Fruit fly (Drosophila melanogaster) whole organism, larva: ENCODE data around the gene CG16717.
A peak's percentile ranks its signal among the peaks of the same experiment; 100 is the strongest.

ENCODE experiments used
- noc ChIP-seq: fragments of 200-800 bp; sonication (Bioruptor generic); optimal IDR thresholded peaks from 3 replicates; lab custom pipeline; 2019; ENCODE audit warnings: missing biosample characterization, mild to moderate bottlenecking, missing genetic modification characterization, moderate library complexity

CG16717 gene

DNA sequence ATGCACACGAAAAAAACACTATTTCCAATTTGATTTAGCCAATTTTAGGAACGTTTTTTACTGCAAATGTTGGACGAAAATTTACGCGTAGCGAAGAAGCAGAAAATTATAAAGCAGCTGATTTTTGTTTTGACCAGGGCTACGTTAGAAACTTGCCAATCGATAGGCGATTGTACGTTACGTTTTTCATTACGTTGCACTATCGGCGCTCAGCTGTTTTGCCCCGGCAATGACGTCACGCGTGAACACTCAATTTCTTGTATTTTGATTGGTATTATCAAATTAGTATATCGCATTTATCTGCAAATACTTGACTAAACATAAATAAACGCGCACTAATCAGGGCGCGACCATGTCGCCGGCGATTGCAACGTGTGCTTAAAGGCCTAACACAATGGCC, at the start of gene CG16717, which contains the start of gene fry:
Gene CG16717 (plus strand): TSS at position 208 of the 400 bp plus-strand sequence.
Gene fry (minus strand): TSS at position 110 of the 400 bp plus-strand sequence.
- no peak for TF ChIP-seq noc

DNA sequence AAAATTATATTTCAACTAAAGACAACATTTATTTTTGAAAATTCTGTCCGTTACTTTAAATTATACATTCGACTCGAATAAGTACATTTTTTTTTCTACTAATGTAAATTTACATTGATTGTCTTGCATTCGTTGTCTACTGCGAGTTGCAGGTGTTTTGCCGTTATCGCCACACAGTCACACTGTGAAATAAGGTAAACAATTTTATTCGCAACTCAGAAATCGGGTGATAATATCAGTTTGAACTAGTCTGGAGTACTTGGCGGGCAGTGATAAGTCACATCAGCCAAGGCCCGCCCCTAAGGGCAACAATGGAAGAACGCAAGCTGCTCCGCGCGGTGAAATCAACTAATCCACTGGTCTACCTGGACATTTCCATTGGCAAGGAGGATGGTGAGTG, 49.1 kb upstream of the CG16717 start:
- no peak for TF ChIP-seq noc

DNA sequence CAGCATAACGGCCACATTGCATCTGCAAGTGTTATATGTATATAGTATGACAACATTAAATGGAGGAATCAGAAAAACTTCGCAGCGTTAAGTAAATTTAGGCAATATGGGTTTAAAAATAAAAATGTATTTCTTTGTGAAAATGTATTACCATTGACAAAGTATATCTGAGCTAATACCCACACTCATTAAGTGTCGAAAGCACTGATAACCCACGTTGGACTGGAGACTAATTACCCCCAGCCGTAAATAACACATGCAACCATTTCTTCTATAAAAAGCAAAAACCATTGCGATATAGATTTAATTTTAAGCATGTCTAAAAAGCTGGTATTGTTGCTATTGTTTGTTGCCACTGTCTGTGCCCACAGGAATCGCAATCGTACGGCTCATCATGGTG, 41.2 kb upstream of the CG16717 start, which contains the start of gene CG8329:
Gene CG8329 (plus strand): TSS at position 301 of the 400 bp plus-strand sequence.
- no peak for TF ChIP-seq noc

DNA sequence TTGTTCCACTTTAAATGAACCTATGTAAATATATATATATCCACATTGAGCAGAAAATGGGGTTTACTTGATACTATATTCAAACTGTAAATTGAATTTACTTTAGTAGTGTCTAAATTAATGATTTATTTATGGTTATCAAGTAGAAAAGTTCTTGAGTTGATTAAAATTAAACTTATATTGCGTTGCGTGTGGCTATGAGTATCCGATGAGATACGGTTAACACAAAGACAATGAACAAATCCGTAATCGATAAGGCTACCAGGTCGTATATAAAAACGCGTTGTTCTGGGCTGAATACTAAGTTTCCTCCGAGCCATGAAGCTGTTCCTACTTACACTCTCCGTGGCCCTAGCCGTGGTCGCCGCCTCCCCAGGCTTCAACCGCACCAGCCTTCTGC, 40.0 kb upstream of the CG16717 start, which contains the start of gene CG18179:
Gene CG18179 (plus strand): TSS at position 301 of the 400 bp plus-strand sequence.
- TF ChIP-seq noc = no peak

DNA sequence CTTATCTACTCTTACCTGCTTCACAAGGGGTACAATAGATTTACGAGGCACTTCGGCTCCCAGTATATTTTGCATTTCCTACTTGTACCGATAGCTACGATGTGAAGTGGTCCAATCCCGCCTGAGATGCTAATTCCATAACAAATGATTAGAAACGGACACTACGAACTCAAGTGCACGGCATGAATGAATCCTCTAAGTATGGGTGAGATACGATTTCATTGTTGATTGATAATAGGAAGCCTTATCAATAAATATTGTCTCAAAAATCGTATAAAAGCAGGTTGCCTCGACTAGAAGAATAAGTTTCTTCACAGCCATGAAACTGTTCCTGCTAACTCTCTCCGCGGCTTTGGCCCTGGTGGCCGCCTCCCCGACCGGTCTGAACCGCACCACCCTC, 38.3 kb upstream of the CG16717 start, which contains the start of gene CG18180:
Gene CG18180 (plus strand): TSS at position 301 of the 400 bp plus-strand sequence.
- TF ChIP-seq noc = no peak

DNA sequence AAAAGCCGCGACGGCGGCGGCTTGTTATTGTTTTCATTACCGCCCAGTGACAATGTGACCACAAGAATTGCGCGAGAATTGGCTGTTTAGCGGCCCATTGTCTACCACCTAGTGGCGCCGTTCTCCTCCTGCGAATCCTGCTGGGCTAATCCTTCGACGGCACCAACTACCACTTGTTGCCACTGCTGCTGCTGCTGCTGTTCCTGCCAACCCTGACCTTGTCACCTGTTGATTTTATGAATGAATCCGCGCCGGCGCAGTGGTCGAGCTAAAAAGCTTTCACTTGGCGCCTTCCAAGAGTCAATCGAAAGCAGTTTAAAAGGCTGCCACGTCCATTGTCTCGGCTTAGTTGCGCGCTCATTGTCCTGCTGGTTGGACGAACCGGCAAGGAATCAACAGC, 35.2 kb upstream of the CG16717 start, which contains the start of gene CNMaR:
Gene CNMaR (plus strand): TSS at position 348 of the 400 bp plus-strand sequence.
- TF ChIP-seq noc = no peak

DNA sequence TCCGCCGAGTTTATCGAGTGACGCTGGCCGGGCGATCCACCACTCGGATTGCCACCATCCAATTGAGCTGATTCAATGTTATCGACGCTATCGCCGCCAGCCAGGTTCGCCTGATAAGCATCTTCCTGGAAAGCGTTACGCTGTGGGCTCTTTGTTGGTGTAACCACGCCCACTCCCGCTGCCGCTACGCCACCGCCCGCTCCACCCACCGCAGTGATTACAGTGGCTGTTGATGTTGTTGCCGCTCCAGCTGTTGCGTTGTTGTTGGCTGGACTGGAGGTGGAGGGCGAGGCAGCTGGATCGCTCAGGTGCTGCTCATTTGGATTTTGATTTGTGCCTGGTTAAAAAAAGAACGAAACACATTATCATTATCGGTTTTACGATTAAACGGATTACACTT, 7.6 kb upstream of the CG16717 start:
- no peak for TF ChIP-seq noc

DNA sequence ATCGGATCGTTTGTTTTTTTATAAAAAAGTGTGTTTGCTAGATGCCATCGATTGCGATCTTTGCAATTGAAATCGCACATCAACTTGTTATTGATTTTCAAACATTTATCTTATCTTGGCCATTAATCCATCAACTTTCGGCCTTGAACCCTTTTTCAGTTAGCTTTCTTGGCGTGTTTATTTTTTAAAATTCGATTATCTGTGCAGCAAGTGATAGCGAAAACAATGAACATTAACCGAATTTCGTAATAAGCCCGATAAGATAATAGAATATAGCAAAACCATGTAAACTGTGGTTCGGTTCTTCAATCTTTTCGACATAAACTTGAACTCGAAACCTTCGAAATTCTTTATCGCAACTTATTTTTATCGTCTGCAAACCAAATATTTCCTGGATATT, 4.7 kb upstream of the CG16717 start:
- no peak for TF ChIP-seq noc

DNA sequence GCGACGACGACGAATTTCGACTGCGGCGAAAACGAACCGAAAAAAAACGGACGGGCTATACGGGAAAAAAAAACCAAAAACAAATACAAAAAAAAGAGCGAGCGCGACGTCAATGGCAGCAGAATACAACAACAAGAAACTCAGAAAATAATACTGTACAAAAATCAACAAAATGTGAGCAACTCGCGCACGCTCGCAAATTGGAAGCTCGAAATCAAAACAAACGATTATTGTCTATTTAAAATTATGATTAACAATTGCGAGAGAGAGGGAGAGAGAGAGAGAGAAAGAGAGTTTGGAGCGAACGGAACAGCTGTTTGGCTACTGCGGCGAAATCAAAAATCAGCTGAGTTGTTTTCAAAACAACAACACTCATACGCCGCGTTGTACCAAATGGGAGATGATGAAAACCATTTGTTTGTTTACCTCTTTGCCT, 3.5 kb upstream of the CG16717 start:
- TF ChIP-seq noc = peak; percentile 31

DNA sequence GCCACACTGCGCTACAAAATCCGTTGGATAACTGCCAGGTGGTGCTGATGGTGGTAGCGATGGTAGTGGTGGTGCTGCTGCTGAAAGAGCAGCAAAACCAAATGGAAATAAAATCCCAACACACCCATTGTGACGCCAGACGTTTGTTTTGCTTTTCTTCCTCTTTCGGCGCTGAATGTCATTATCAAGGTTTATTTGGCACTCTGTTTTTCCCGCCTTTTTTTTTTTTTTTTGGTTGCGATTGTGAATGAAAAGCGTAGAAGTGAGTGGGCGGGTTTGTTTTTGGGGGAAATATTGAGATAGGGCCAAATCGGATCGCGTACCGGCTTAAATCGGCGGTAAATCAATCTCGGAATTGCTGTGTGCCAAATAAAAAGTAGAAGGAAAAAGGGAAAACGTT, 1.7 kb upstream of the CG16717 start:
- TF ChIP-seq noc = no peak

DNA sequence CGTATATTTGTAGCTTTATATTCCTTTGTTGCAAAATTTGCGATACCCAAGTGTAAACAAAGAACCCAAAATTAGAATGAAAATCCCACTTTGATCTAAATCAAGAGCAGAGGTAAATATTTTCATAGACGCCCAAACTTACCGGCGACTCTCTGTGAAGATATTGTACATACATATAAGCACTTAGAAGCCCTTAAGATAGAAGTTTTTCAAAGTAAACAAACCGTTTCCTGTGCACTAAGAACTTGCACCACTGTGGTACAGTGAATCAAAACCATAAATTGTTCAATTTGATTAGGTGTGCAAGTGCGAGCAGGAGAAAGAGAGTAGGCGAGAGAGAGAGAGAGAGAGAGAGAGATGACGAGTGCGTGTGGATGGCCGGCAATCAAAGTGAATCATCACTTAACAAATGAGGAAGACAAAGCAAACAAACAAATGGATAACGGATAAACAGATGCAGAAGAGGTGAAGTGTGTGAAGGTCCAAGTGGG, 949 bp upstream of the CG16717 start:
- no peak for TF ChIP-seq noc

DNA sequence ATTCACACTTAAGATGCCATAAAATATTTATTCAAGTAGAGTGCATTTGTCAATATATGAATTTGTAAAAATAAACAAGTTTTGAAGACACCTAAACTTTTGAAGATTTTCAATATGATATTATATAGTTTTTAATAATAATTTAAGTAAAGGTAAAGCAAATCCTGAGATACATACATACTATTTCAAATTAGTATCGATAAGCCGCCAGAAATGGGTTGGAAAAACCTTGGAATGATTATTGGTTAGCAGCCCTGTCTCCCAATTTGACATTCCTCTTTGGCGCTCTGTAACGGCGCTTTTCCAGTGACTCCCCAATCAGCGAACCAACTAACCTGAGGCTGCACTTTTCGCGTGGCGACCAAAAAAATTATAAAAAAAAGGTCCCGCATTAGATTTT, 2.0 kb downstream of the CG16717 start, which contains the start of gene alphaTub67C:
Gene alphaTub67C (plus strand): TSS at position 301 of the 400 bp plus-strand sequence.
- TF ChIP-seq noc = no peak

DNA sequence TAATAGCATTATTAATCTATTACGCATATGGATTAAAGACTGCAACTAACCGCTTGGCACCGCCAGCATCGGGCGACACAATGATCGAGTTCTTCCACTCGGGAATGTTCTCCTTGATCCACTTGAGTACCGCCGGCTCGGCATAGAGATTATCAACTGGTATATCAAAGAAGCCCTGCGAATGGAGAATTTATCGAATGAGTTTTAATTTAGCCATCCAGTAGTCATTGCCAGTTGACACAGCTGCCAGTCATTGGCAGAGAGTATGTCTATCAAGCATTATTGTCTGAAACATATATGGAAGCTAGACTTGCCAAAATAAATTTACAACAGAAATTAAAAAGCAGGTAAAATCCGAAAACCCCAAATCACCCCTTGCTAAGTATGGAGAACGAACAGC, 5.9 kb downstream of the CG16717 start, which contains the start of gene CG16719:
Gene CG16719 (plus strand): TSS at position 301 of the 400 bp plus-strand sequence.
- TF ChIP-seq noc = no peak

DNA sequence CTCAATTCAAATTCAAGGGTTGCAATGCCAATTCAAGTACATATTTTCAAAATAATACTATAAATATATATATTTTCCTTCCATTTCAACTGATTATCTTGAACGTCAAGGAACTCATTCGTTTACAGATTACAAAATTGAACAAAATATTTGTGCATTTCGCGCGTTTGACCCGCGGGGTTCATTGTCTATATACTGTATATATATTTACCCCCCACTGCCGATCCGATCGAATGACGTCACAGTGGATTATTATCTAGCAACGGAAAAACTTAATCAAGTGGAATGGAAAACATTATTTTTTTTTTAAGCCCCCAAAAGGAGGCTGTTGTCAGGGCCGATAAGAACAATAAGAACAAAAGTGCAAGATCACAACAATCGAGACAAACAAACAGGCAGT, 8.5 kb downstream of the CG16717 start:
- TF ChIP-seq noc = no peak

DNA sequence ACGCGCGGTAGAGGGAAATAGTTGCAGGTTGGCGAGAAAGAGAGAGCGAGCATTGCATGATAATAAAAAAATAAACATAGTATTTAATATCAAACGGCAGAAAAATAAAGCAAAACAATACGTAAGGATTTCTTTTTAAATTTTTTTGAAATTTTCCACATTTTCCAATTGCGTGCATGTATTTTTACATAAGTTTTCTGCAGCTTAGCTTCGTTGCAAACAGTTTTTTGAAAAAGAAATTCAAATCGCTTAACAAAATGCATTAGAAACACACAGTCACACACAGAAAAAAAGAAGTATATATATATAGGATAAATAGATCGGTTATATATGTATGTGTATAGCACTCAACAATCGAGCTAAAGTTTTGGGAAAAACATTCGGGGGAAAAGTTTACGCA, 9.7 kb downstream of the CG16717 start:
- TF ChIP-seq noc = no peak

DNA sequence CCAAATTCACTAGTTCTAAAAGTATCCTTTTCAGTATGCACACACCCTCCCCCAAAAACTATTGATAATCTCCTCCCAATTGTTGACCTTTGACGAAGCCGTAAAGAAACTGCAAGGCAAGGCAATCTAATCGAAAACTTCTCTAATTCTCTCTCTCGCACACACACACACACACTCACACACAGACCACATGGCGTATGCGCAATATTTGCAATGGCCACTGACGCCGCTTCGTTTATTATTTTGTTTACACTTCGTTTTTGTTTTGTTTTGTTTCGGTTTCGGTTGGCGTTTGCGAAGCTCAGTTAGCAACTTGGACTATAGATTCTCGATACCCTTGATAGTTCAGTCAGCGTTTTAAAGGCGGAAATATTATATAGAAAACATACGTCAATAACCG, 10.8 kb downstream of the CG16717 start:
- no peak for TF ChIP-seq noc

DNA sequence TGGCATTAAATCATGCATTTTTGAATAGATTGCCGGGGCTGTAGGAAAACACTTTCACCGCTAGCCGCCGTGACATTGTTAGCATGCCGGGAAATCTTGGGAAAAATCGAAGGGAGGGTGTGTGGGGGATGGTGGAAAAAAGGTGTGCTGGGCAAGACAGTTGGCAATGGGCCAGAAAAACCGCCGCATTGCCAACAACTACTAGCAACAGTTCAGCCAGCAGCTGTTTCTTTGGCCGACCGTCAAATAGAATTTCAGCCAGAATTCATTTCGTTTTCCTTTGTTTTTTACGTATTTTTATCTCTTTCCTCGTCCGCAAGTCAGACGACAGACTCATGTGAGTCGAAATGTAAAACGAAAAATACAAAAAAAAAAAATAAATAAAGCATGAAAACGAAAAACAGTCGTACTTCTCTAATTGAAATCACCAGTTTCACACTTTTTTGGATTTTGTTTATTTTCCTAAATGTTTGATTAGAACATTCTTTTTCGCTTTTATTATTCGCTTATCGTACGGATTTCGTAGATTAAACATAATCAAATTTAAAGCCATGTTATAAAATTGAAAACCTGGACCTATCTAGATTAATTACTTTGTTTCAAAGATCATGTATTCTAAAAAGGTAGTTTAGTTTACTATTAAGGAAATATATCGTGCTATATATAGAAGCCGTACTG, 11.9 kb downstream of the CG16717 start:
- TF ChIP-seq noc = peak; percentile 96

DNA sequence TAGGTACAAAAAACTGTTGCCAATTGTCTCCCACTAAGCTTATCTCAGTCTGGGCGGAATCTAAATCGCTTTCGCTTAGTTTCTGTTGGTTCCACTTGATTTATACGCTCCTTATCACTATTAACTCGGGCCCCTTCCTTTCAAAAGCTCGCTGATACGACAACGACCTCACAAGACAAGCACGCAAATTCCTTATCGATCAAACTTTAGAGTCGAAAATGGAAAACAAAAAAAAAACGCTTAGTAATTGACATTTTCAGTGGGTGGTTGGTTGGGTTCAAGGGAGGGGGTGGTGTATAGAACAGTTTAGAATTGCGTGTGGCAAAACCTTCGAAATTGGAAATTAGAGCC, 12.4 kb downstream of the CG16717 start:
- TF ChIP-seq noc = peak; percentile 91
